Fruit fly (Drosophila melanogaster) whole organism, embryonic: Measurements from ENCODE around the gene hyd.
A peak's percentile ranks its signal among the peaks of the same experiment; 100 is the strongest.

Experiments used
- CG10209 ChIP-seq: fragments of 200-800 bp; sonication (Bioruptor generic); optimal IDR thresholded peaks from 3 replicates; lab custom pipeline; 2017; ENCODE audit warnings: missing biosample characterization, mild to moderate bottlenecking, missing genetic modification characterization, missing genetic modification reagents
- CG10267 ChIP-seq: fragments of 200-800 bp; sonication (Bioruptor generic); optimal IDR thresholded peaks from 2 replicates; lab custom pipeline; 2018; ENCODE audit warnings: missing biosample characterization, mild to moderate bottlenecking, missing genetic modification characterization, moderate library complexity
- CG11695 ChIP-seq: fragments of 200-800 bp; sonication (Bioruptor generic); IDR thresholded peaks from 3 replicates; pipeline ENCODE4 v1.3.6; 2022; ENCODE audit warnings: missing biosample characterization, missing genetic modification characterization
- CG12391 ChIP-seq: fragments of 200-800 bp; sonication (Bioruptor generic); optimal IDR thresholded peaks from 3 replicates; lab custom pipeline; 2018; ENCODE audit warnings: missing biosample characterization, mild to moderate bottlenecking, missing genetic modification characterization, moderate library complexity
- CG12744 ChIP-seq: fragments of 200-800 bp; sonication (Bioruptor generic); optimal IDR thresholded peaks from 2 replicates; lab custom pipeline; 2016; ENCODE audit warnings: missing biosample characterization, missing genetic modification characterization
- CG14860 ChIP-seq: fragments of 200-800 bp; sonication (Bioruptor generic); IDR thresholded peaks from 3 replicates; pipeline ENCODE4 v1.3.6; 2022; ENCODE audit warnings: missing biosample characterization, missing genetic modification characterization; ENCODE audit not compliant: partially characterized antibody
- CG16779 ChIP-seq: fragments of 200-800 bp; sonication (Bioruptor generic); IDR thresholded peaks from 2 replicates; pipeline ENCODE4 v1.3.6; 2022; ENCODE audit warnings: missing biosample characterization, missing genetic modification characterization
- CG16815 ChIP-seq: fragments of 200-800 bp; sonication (Bioruptor generic); optimal IDR thresholded peaks from 3 replicates; lab custom pipeline; 2017; ENCODE audit warnings: missing biosample characterization, mild to moderate bottlenecking, missing genetic modification characterization
- CG17568 ChIP-seq: fragments of 200-800 bp; sonication (Bioruptor generic); optimal IDR thresholded peaks from 2 replicates; lab custom pipeline; 2018; ENCODE audit warnings: missing biosample characterization, mild to moderate bottlenecking, missing genetic modification characterization, moderate library complexity
- CG2129 ChIP-seq: fragments of 200-800 bp; sonication (Bioruptor generic); IDR thresholded peaks from 2 replicates; pipeline ENCODE4 v1.3.6; 2022; ENCODE audit warnings: missing biosample characterization, missing genetic modification characterization; ENCODE audit not compliant: partially characterized antibody
- CG30020 ChIP-seq: fragments of 200-800 bp; optimal IDR thresholded peaks from 2 replicates; lab custom pipeline; 2019; ENCODE audit warnings: missing biosample characterization, mild to moderate bottlenecking, missing genetic modification characterization, moderate library complexity
- CG33557 ChIP-seq: fragments of 200-800 bp; sonication (Bioruptor generic); optimal IDR thresholded peaks from 2 replicates; lab custom pipeline; 2019; ENCODE audit warnings: missing biosample characterization, mild to moderate bottlenecking, missing genetic modification characterization, moderate library complexity
- CG3726 ChIP-seq: fragments of 200-800 bp; sonication (Bioruptor generic); IDR thresholded peaks from 3 replicates; pipeline ENCODE4, ENCODE4 v1.3.6; 2022; ENCODE audit warnings: missing biosample characterization, missing genetic modification characterization
- CG42726 ChIP-seq: fragments of 200-800 bp; sonication (Bioruptor generic); IDR thresholded peaks from 2 replicates; pipeline ENCODE4 v1.3.6; 2022; ENCODE audit warnings: missing biosample characterization, missing genetic modification characterization; ENCODE audit not compliant: partially characterized antibody
- CG4328 ChIP-seq: fragments of 200-800 bp; sonication (Bioruptor generic); optimal IDR thresholded peaks from 3 replicates; lab custom pipeline; 2017; ENCODE audit warnings: missing biosample characterization, missing genetic modification reagents, missing genetic modification characterization
- CG9437 ChIP-seq: fragments of 200-800 bp; sonication (Bioruptor generic); optimal IDR thresholded peaks from 2 replicates; lab custom pipeline; 2018; ENCODE audit warnings: missing biosample characterization, mild to moderate bottlenecking, missing genetic modification characterization
- D ChIP-seq, 2 experiments: fragments of 200-800 bp in 1 of 2; fragments of >200 bp in 1 of 2; sonication (Bioruptor generic) in 1 of 2; optimal IDR thresholded peaks; 2 replicates in 1 of 2; 3 replicates in 1 of 2; lab custom pipeline; 2017; ENCODE audit warnings: mild to moderate bottlenecking in 1 of 2, missing biosample characterization in 1 of 2, missing genetic modification characterization in 1 of 2, missing genetic modification reagents in 1 of 2
- Doc2 ChIP-seq: fragments of 200-800 bp; sonication (Bioruptor generic); IDR thresholded peaks from 2 replicates; pipeline ENCODE4 v1.3.6; 2022; ENCODE audit warnings: missing biosample characterization, missing genetic modification characterization
- E2f1 ChIP-seq: fragments of 200-800 bp; sonication (Bioruptor generic); IDR thresholded peaks from 2 replicates; pipeline ENCODE4 v1.3.6; 2022; ENCODE audit warnings: missing biosample characterization, missing genetic modification characterization
- Ets97D ChIP-seq: fragments of 200-800 bp; sonication (Bioruptor generic); optimal IDR thresholded peaks from 3 replicates; lab custom pipeline; 2016; ENCODE audit warnings: missing biosample characterization, missing genetic modification characterization
- Hr39 ChIP-seq: fragments of >200 bp; optimal IDR thresholded peaks from 2 replicates; lab custom pipeline; 2017
- Hr78 ChIP-seq, 2 experiments: fragments of 200-800 bp in 1 of 2; fragments of >200 bp in 1 of 2; sonication (Bioruptor generic) in 1 of 2; optimal IDR thresholded peaks; 2 replicates each; lab custom pipeline; 2017 to 2019; ENCODE audit warnings: missing biosample characterization in 2 of 2, missing genetic modification characterization in 2 of 2, mild to moderate bottlenecking in 1 of 2, moderate library complexity in 1 of 2
- Mes4 ChIP-seq: fragments of 200-800 bp; sonication (Bioruptor generic); optimal IDR thresholded peaks from 2 replicates; lab custom pipeline; 2016; ENCODE audit warnings: missing biosample characterization, missing genetic modification characterization
- Neu2 ChIP-seq: fragments of 200-800 bp; sonication (Bioruptor generic); optimal IDR thresholded peaks from 3 replicates; lab custom pipeline; 2016; ENCODE audit warnings: missing biosample characterization, missing genetic modification characterization, borderline replicate concordance
- Poxn ChIP-seq: fragments of 200-800 bp; sonication (Bioruptor generic); IDR thresholded peaks from 2 replicates; pipeline ENCODE4 v1.3.6; 2022; ENCODE audit warnings: missing biosample characterization, missing genetic modification characterization
- Rfx ChIP-seq: fragments of 200-800 bp; sonication (Bioruptor generic); IDR thresholded peaks from 2 replicates; pipeline ENCODE4 v1.3.6; 2022; ENCODE audit warnings: missing biosample characterization, missing genetic modification characterization
- Scr ChIP-seq: fragments of 200-800 bp; sonication (Bioruptor generic); IDR thresholded peaks from 2 replicates; pipeline ENCODE4 v1.3.6; 2022; ENCODE audit warnings: missing biosample characterization, missing genetic modification characterization; ENCODE audit not compliant: partially characterized antibody
- Side ChIP-seq: fragments of 200-800 bp; sonication (Bioruptor generic); optimal IDR thresholded peaks from 2 replicates; lab custom pipeline; 2016; ENCODE audit warnings: missing biosample characterization, missing genetic modification characterization
- ac ChIP-seq: fragments of 200-800 bp; sonication (Bioruptor generic); optimal IDR thresholded peaks from 3 replicates; lab custom pipeline; 2017; ENCODE audit warnings: missing biosample characterization, mild to moderate bottlenecking, missing genetic modification characterization
- al ChIP-seq: fragments of 200-800 bp; sonication (Bioruptor generic); IDR thresholded peaks from 2 replicates; pipeline ENCODE4 v1.3.6; 2022; ENCODE audit warnings: missing biosample characterization, missing genetic modification characterization
- bbx ChIP-seq: fragments of 200-800 bp; sonication (Bioruptor generic); IDR thresholded peaks from 2 replicates; pipeline ENCODE4 v1.3.6; 2022; ENCODE audit warnings: missing biosample characterization, missing genetic modification characterization; ENCODE audit not compliant: partially characterized antibody
- cas ChIP-seq: fragments of 200-800 bp; sonication (Bioruptor generic); IDR thresholded peaks from 2 replicates; pipeline ENCODE4 v1.3.6; 2022; ENCODE audit warnings: missing biosample characterization, missing genetic modification characterization
- crol ChIP-seq: fragments of 200-800 bp; sonication (Bioruptor generic); IDR thresholded peaks from 2 replicates; pipeline ENCODE4 v1.3.6; 2022; ENCODE audit warnings: missing biosample characterization, missing genetic modification characterization
- danr ChIP-seq: fragments of 200-800 bp; sonication (Bioruptor generic); IDR thresholded peaks from 2 replicates; pipeline ENCODE4 v1.3.6; 2022; ENCODE audit warnings: missing biosample characterization, missing genetic modification characterization
- ems ChIP-seq: fragments of 200-800 bp; sonication (Bioruptor generic); optimal IDR thresholded peaks from 3 replicates; lab custom pipeline; 2016; ENCODE audit warnings: missing biosample characterization, missing genetic modification characterization
- eve ChIP-seq, 2 experiments: fragments of >200 bp; optimal IDR thresholded peaks; 2 replicates each; lab custom pipeline; 2017; ENCODE audit warnings: missing biosample characterization in 2 of 2, missing genetic modification characterization in 2 of 2
- fru ChIP-seq: fragments of >200 bp; optimal IDR thresholded peaks from 2 replicates; lab custom pipeline; 2017
- inv ChIP-seq: fragments of 200-800 bp; sonication (Bioruptor generic); IDR thresholded peaks from 2 replicates; pipeline ENCODE4 v1.3.6; 2022; ENCODE audit warnings: missing biosample characterization, missing genetic modification characterization; ENCODE audit not compliant: partially characterized antibody
- jing ChIP-seq: fragments of 200-800 bp; sonication (Bioruptor generic); optimal IDR thresholded peaks from 2 replicates; lab custom pipeline; 2018; ENCODE audit warnings: missing biosample characterization, mild to moderate bottlenecking, missing genetic modification characterization
- kay ChIP-seq: fragments of 200-800 bp; sonication (Bioruptor generic); optimal IDR thresholded peaks from 2 replicates; lab custom pipeline; 2016; ENCODE audit warnings: missing biosample characterization, missing genetic modification characterization
- lilli ChIP-seq: fragments of 200-800 bp; sonication (Bioruptor generic); optimal IDR thresholded peaks from 3 replicates; lab custom pipeline; 2016; ENCODE audit warnings: missing biosample characterization, missing genetic modification characterization
- pfk ChIP-seq: fragments of 200-800 bp; sonication (Bioruptor generic); optimal IDR thresholded peaks from 2 replicates; lab custom pipeline; 2018; ENCODE audit warnings: missing biosample characterization, mild to moderate bottlenecking, missing genetic modification characterization, moderate library complexity
- repo ChIP-seq: fragments of 200-800 bp; sonication (Bioruptor generic); optimal IDR thresholded peaks from 2 replicates; lab custom pipeline; 2016; ENCODE audit warnings: missing biosample characterization, missing genetic modification characterization
- sna ChIP-seq: fragments of 200-800 bp; sonication (Bioruptor generic); IDR thresholded peaks from 2 replicates; pipeline ENCODE4 v1.3.6; 2022; ENCODE audit warnings: missing biosample characterization, missing genetic modification characterization; ENCODE audit not compliant: partially characterized antibody
- sqz ChIP-seq: fragments of 200-800 bp; sonication (Bioruptor generic); optimal IDR thresholded peaks from 3 replicates; lab custom pipeline; 2018; ENCODE audit warnings: missing biosample characterization, mild to moderate bottlenecking, missing genetic modification characterization
- ssp ChIP-seq: fragments of 200-800 bp; sonication (Bioruptor generic); IDR thresholded peaks from 2 replicates; pipeline ENCODE4 v1.3.6; 2022; ENCODE audit warnings: missing biosample characterization, missing genetic modification characterization
- stwl ChIP-seq: fragments of 200-800 bp; sonication (Bioruptor generic); optimal IDR thresholded peaks from 3 replicates; lab custom pipeline; 2018; ENCODE audit warnings: missing biosample characterization, mild to moderate bottlenecking, missing genetic modification characterization, moderate library complexity
- unc-4 ChIP-seq: fragments of 200-800 bp; sonication (Bioruptor generic); IDR thresholded peaks from 2 replicates; pipeline ENCODE4 v1.3.6; 2022; ENCODE audit warnings: missing biosample characterization, missing genetic modification characterization; ENCODE audit not compliant: partially characterized antibody
- wdn ChIP-seq: fragments of 200-800 bp; sonication (Bioruptor generic); IDR thresholded peaks from 2 replicates; pipeline ENCODE4 v1.3.6; 2022; ENCODE audit warnings: missing biosample characterization, missing genetic modification characterization
- wor ChIP-seq: fragments of 200-800 bp; sonication (Bioruptor generic); IDR thresholded peaks from 2 replicates; pipeline ENCODE4 v1.3.6; 2022; ENCODE audit warnings: missing biosample characterization, missing genetic modification characterization
- z ChIP-seq: fragments of 200-800 bp; sonication (Bioruptor generic); IDR thresholded peaks from 3 replicates; pipeline ENCODE4 v1.3.6; 2022; ENCODE audit warnings: missing biosample characterization, missing genetic modification characterization

Gene hyd

dm6 chr3R:9740713-9741112 is 15.3 kb upstream of the hyd start, which contains the start of gene Pnn (continued):
- TF ChIP-seq CG33557 (GFP tag; lab: Kevin White, UChicago) (no peak), wor (GFP tag; lab: Robert Waterston, UW) (no peak), E2f1 (no peak), Rfx (no peak), CG14860 (GFP tag; lab: Robert Waterston, UW) (peak; percentile 81), Mes4 (no peak), Doc2 (GFP tag; lab: Robert Waterston, UW) (no peak), Hr78 (GFP tag; optimal IDR thresholded peaks at IDR 0.05; lab: Kevin White, UChicago) (no peak), CG12744 (GFP tag; lab: Kevin White, UChicago) (no peak), al (0 out of 2 replicates have a peak, but pooled peaks have one; percentile 6), danr (GFP tag; lab: Robert Waterston, UW) (no peak), CG3726 (GFP tag; lab: Robert Waterston, UW) (no peak), Ets97D (no peak), Neu2 (no peak), eve (GFP tag; optimal IDR thresholded peaks at IDR 0.05; lab: Kevin White, UChicago) (no peak), unc-4 (GFP tag; lab: Robert Waterston, UW) (peak; percentile 90), pfk (GFP tag; lab: Kevin White, UChicago) (no peak), ems (GFP tag; lab: Kevin White, UChicago) (no peak), kay (GFP tag; lab: Kevin White, UChicago) (no peak), CG12391 (tag; lab: Kevin White, UChicago) (peak; percentile 49), CG11695 (GFP tag; lab: Robert Waterston, UW) (no peak), CG16779 (no peak), sqz (GFP tag; lab: Kevin White, UChicago) (peak; percentile 65), CG4328 (GFP tag; lab: Kevin White, UChicago) (no peak), ac (no peak), bbx (GFP tag; lab: Robert Waterston, UW) (peak; percentile 88), D (optimal IDR thresholded peaks at IDR 0.05; lab: Kevin White, UChicago) (no peak), D (GFP tag; optimal IDR thresholded peaks at IDR 0.05; lab: Kevin White, UChicago) (peak; percentile 16), fru (no peak), CG17568 (no peak), jing (GFP tag; lab: Kevin White, UChicago) (no peak), inv (peak; percentile 86), z (GFP tag; lab: Robert Waterston, UW) (no peak), lilli (no peak), CG10209 (GFP tag; lab: Kevin White, UChicago) (no peak), CG10267 (peak; percentile 40), CG30020 (tag; lab: Kevin White, UChicago) (peak; percentile 63), CG9437 (GFP tag; lab: Kevin White, UChicago) (peak; percentile 22), cas (GFP tag; lab: Robert Waterston, UW) (no peak), sna (peak; percentile 87), CG2129 (GFP tag; lab: Robert Waterston, UW) (peak; percentile 81), CG16815 (no peak), repo (GFP tag; lab: Kevin White, UChicago) (no peak), CG42726 (GFP tag; lab: Robert Waterston, UW) (peak; percentile 87; the same call in 1 of the 2 replicates), stwl (peak; percentile 32), wdn (no peak), Poxn (GFP tag; lab: Robert Waterston, UW) (no peak), ssp (GFP tag; lab: Robert Waterston, UW) (no peak), Side (GFP tag; lab: Kevin White, UChicago) (no peak), Scr (GFP tag; lab: Robert Waterston, UW) (peak; percentile 93), Hr39 (lab: Kevin White, UChicago) (no peak), crol (GFP tag; lab: Robert Waterston, UW) (no peak)
